Fruit fly (Drosophila melanogaster): ENCODE measurements around the gene Wdr81.
A peak's percentile ranks its signal among the peaks of the same experiment; 100 is the strongest.
"Not testable (repeated sequence)": the region's sequence is repeated elsewhere in the genome, so short reads cannot be mapped to it uniquely, and the experiment has no call there.

Wdr81 gene

dm6 chr2L:12010877-12011666, 9.7 kb downstream of the Wdr81 start:
- TF ChIP-seq CG17801 (GFP tag; optimal IDR thresholded peaks at IDR 0.05; ENCODE audit: partially characterized antibody), result peak; percentile 91

- TF ChIP-seq CG17801 (GFP tag; optimal IDR thresholded peaks at IDR 0.05; ENCODE audit: partially characterized antibody), result peak; percentile 70
Measured at dm6 chr2L:12010100-12010876, 10.5 kb downstream of the Wdr81 start.

dm6 chr2L:12007853-12008252, 12.9 kb downstream of the Wdr81 start, which contains the start of gene Rh5:
Gene Rh5, plus strand, starts transcription at chr2L:12008153.
- TF ChIP-seq CG17801 (GFP tag; optimal IDR thresholded peaks at IDR 0.05; ENCODE audit: partially characterized antibody), result no peak

- TF ChIP-seq CG17801 (GFP tag; optimal IDR thresholded peaks at IDR 0.05; ENCODE audit: partially characterized antibody), result peak; percentile 87
Measured at dm6 chr2L:12007331-12007791, 13.4 kb downstream of the Wdr81 start.

- TF ChIP-seq CG17801 (GFP tag; optimal IDR thresholded peaks at IDR 0.05; ENCODE audit: partially characterized antibody), result peak; percentile 90
Measured at dm6 chr2L:12006397-12007330, 14.1 kb downstream of the Wdr81 start.

dm6 chr2L:12005436-12006396, 15.0 kb downstream of the Wdr81 start:
- no peak for TF ChIP-seq CG17801 (GFP tag; optimal IDR thresholded peaks at IDR 0.05; ENCODE audit: partially characterized antibody)

dm6 chr2L:12004211-12004979, 16.4 kb downstream of the Wdr81 start:
- no peak for TF ChIP-seq CG17801 (GFP tag; optimal IDR thresholded peaks at IDR 0.05; ENCODE audit: partially characterized antibody)

dm6 chr2L:12003792-12004210, 17.0 kb downstream of the Wdr81 start:
- peak; percentile 22 for TF ChIP-seq CG17801 (GFP tag; optimal IDR thresholded peaks at IDR 0.05; ENCODE audit: partially characterized antibody)

DNA sequence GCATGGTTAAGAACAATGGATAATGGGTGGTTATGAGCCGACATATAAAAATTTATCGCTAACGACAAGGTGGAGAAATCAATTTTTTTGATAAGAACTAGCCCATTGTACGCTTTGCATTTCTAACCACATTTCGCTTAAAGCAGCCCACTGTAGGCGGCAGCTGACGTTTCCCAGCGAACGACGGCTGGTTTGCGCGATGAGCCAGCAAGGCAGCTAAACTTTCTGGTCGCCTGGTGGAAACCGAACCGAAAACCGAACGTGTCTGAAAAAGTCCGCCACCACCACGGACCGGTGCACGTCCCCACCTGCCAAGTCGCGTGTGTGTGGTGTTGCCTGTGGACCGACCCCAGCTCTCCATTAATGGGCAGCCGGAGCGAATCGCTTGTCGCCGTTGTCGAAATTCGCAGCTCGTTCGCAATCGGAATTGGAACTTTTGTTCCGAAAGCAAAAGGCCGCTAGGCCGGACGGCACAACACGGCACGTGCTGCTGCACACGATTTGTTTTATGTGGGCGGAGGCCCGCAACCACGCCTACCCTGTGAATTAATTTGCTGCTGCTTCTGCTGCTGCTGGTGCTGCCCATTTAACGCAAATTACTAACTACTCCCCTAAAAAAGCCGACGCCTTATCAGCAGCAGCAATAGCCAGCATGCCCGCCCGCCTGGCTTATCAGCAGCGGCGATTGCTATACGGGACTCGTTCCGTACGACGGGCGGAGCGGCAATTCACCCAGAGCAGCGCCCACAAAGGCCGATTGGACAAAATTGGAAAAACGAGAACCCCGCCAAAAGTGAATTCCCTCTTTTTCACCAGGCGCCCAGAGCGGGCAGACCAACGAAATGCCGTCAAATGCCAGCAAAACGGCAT, 17.6 kb downstream of the Wdr81 start:
- no peak for TF ChIP-seq CG17801 (GFP tag; optimal IDR thresholded peaks at IDR 0.05; ENCODE audit: partially characterized antibody)

dm6 chr2L:12002051-12002450, 18.7 kb downstream of the Wdr81 start, which contains the start of gene Hacd1:
Gene Hacd1, minus strand, starts transcription at chr2L:12002266.
- peak; percentile 44 for TF ChIP-seq CG17801 (GFP tag; optimal IDR thresholded peaks at IDR 0.05; ENCODE audit: partially characterized antibody)

DNA sequence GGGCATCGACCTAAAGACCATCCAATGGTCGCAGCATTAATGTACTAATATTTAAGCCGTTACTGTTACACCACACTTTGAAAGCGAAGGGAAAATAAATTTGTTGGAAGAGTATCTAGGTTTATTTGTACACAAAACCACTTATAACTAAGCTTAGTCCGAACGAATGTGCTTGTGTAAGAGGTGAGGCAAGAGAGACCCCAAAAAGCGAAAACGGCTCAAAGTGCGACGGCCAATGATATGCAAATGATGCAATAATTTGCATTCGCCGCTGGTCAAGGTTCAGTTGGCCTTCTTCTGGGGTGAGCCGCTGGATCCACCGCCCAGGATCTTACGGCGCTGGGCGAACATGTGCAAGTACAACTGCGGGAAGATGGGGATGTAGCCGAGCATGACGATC, 19.6 kb downstream of the Wdr81 start:
- TF ChIP-seq CG17801 (GFP tag; optimal IDR thresholded peaks at IDR 0.05; ENCODE audit: partially characterized antibody), result no peak

dm6 chr2L:11999240-11999704, 21.5 kb downstream of the Wdr81 start, which contains the start of the genes CG18787 and Nfs1:
Gene CG18787, minus strand, starts transcription at chr2L:11999340.
Gene Nfs1, plus strand, starts transcription at chr2L:11999654.
- not testable (repeated sequence) for TF ChIP-seq CG17801 (GFP tag; optimal IDR thresholded peaks at IDR 0.05; ENCODE audit: partially characterized antibody)

Measured in ovary, adult (tissue).